Fruit fly (Drosophila melanogaster) whole organism, wandering third instar larva: ENCODE measurements around the gene CG11951.

Source experiments
- Abd-B ChIP-seq: fragments of >200 bp; optimal IDR thresholded peaks from 2 replicates; lab custom pipeline; 2017; ENCODE audit warnings: missing biosample characterization, missing genetic modification characterization
- CrebA ChIP-seq: fragments of 200-800 bp; sonication (Bioruptor generic); optimal IDR thresholded peaks from 2 replicates; lab custom pipeline; 2016; ENCODE audit warnings: missing biosample characterization, mild to moderate bottlenecking, missing genetic modification characterization, borderline replicate concordance
- Dfd ChIP-seq: fragments of >200 bp; optimal IDR thresholded peaks from 2 replicates; lab custom pipeline; 2017; ENCODE audit warnings: missing biosample characterization, missing genetic modification characterization
- Dif ChIP-seq: fragments of 200-275, 200-300 bp; sonication (Bioruptor generic); optimal IDR thresholded peaks from 2 replicates; lab custom pipeline; 2018; ENCODE audit warnings: missing biosample characterization, missing genetic modification characterization; ENCODE audit not compliant: partially characterized antibody
- GATAd ChIP-seq: sonication (Bioruptor generic); optimal IDR thresholded peaks from 2 replicates; lab custom pipeline; 2016; ENCODE audit warnings: missing biosample characterization, missing genetic modification characterization
- Hr78 ChIP-seq: fragments of >200 bp; optimal IDR thresholded peaks from 2 replicates; lab custom pipeline; 2017; ENCODE audit warnings: missing biosample characterization, missing genetic modification characterization
- Rel ChIP-seq, 2 experiments: fragments of 200-800 bp; sonication (Bioruptor generic) in 1 of 2; optimal IDR thresholded peaks; 2 replicates in 1 of 2; 3 replicates in 1 of 2; lab custom pipeline; 2016 to 2019; ENCODE audit warnings: mild to moderate bottlenecking in 2 of 2, missing biosample characterization in 2 of 2, missing genetic modification characterization in 2 of 2, moderate library complexity in 1 of 2
- Sp1 ChIP-seq: fragments of 200-800 bp; sonication (Bioruptor generic); optimal IDR thresholded peaks from 3 replicates; lab custom pipeline; 2019; ENCODE audit warnings: missing biosample characterization, mild to moderate bottlenecking, missing genetic modification characterization, moderate library complexity
- br ChIP-seq: fragments of 200-800 bp; sonication (Bioruptor generic); optimal IDR thresholded peaks from 2 replicates; lab custom pipeline; 2016; ENCODE audit warnings: missing biosample characterization, missing genetic modification characterization
- h ChIP-seq: fragments of 200-800 bp; sonication (Bioruptor generic); optimal IDR thresholded peaks from 3 replicates; lab custom pipeline; 2016; ENCODE audit warnings: missing biosample characterization, mild to moderate bottlenecking, missing genetic modification characterization
- jim ChIP-seq: fragments of 175-275, 200-325 bp; sonication (Bioruptor generic); optimal IDR thresholded peaks from 2 replicates; lab custom pipeline; 2016; ENCODE audit warnings: missing biosample characterization, mild to moderate bottlenecking, missing genetic modification characterization
- pan ChIP-seq: fragments of >200 bp; optimal IDR thresholded peaks from 2 replicates; lab custom pipeline; 2017
- psq ChIP-seq: fragments of 200-800 bp; sonication (Bioruptor generic); optimal IDR thresholded peaks from 3 replicates; lab custom pipeline; 2017; ENCODE audit warnings: missing biosample characterization, mild to moderate bottlenecking, missing genetic modification characterization, moderate library complexity

DNA sequence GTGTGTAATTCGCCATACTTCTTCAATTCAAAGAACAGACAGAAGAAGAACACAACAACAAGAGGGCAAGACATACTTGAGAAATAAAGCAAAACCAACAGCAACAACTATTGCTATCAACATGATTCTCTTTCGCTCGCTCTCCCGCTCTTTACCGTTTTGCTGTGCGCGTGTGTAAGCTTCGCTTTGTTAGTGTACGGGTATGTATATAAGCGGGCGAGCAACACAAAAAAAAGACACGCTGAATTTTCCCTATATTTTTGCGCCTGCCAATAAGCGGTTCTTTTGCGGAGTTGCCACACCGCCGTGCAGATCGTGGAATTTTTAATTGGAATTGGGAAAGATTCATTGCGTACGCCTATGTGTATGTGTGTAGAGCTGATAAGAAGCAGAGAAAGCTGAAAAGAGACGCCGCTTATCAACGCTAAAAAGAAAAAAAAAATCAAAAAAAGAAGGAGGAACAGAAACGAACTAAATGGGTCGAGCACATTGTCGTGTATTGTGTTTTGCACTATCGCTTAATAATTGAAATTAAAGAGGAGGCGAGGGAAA lies 23.5 kb downstream of the CG11951 start:
- TF ChIP-seq GATAd = no peak
- TF ChIP-seq pan (lab: Kevin White, UChicago) = no peak
- no peak for TF ChIP-seq CrebA (GFP tag; lab: Kevin White, UChicago)
- TF ChIP-seq Abd-B (GFP tag; lab: Kevin White, UChicago) = no peak
- no peak for TF ChIP-seq Rel (GFP tag; optimal IDR thresholded peaks at IDR 0.05; lab: Kevin White, UChicago)
- TF ChIP-seq Rel (tag; optimal IDR thresholded peaks at IDR 0.05; lab: Kevin White, UChicago) = peak; percentile 76
- peak; percentile 74 for TF ChIP-seq Dif (GFP tag; lab: Kevin White, UChicago)
- TF ChIP-seq br (GFP tag; lab: Kevin White, UChicago) = peak; percentile 46
- no peak for TF ChIP-seq Dfd (GFP tag; lab: Kevin White, UChicago)
- peak; percentile 4 for TF ChIP-seq jim (GFP tag; lab: Kevin White, UChicago)
- peak; percentile 61 for TF ChIP-seq h (GFP tag; lab: Kevin White, UChicago)
- TF ChIP-seq Sp1 (GFP tag; lab: Kevin White, UChicago) = peak; percentile 37
- peak; percentile 59 for TF ChIP-seq psq (GFP tag; lab: Kevin White, UChicago)
- no peak for TF ChIP-seq Hr78 (GFP tag; lab: Kevin White, UChicago)
